Worm (Caenorhabditis elegans) whole organism, L4 larva: Measurements from ENCODE around the gene srx-112.

Source experiments
- F10B5.3 ChIP-seq: sonication (generic microtip); optimal IDR thresholded peaks from 2 replicates; lab custom pipeline; 2016; ENCODE audit warnings: mild to moderate bottlenecking, missing genetic modification characterization, missing compliant biosample characterization
- T26A8.4 ChIP-seq: fragments of 200-800 bp; sonication (Bioruptor generic); IDR thresholded peaks from 2 replicates; pipeline ENCODE4 v1.3.6; 2022; ENCODE audit warnings: missing genetic modification characterization, missing compliant biosample characterization
- ZK337.2 ChIP-seq: fragments of 200-800 bp; sonication (Bioruptor generic); IDR thresholded peaks from 2 replicates; pipeline ENCODE4 v1.3.6; 2022; ENCODE audit warnings: missing genetic modification reagents, missing genetic modification characterization, missing compliant biosample characterization
- ZK546.5 ChIP-seq, 2 experiments: sonication (generic microtip); optimal IDR thresholded peaks; 2 replicates each; lab custom pipeline; 2017; ENCODE audit warnings: missing biosample characterization in 2 of 2, missing genetic modification characterization in 2 of 2
- aha-1 ChIP-seq: fragments of 150-350 bp; peaks from one replicate; lab custom pipeline; 2014; ENCODE audit warnings: missing biosample characterization, missing genetic modification characterization
- aly-2 ChIP-seq: sonication (generic microtip); optimal IDR thresholded peaks from 2 replicates; lab custom pipeline; 2018; ENCODE audit warnings: missing biosample characterization, missing genetic modification characterization
- ama-1 ChIP-seq: fragments of 150-350 bp; optimal IDR thresholded peaks from 2 replicates; lab custom pipeline; 2014; ENCODE audit warnings: inconsistent platforms, mixed read lengths
- ceh-32 ChIP-seq: sonication (generic microtip); optimal IDR thresholded peaks from 2 replicates; lab custom pipeline; 2016; ENCODE audit warnings: mild to moderate bottlenecking, missing genetic modification characterization, missing compliant biosample characterization; ENCODE audit not compliant: poor library complexity
- ces-1 ChIP-seq: fragments of 150-350 bp; sonication (generic microtip); optimal IDR thresholded peaks from 4 replicates; lab custom pipeline; 2014; ENCODE audit warnings: missing biosample characterization, missing genetic modification reagents, missing genetic modification characterization
- cey-2 ChIP-seq: sonication (generic microtip); optimal IDR thresholded peaks from 3 replicates; lab custom pipeline; 2017; ENCODE audit warnings: missing genetic modification characterization, mild to moderate bottlenecking, missing compliant biosample characterization, antibody characterized with exemption, borderline replicate concordance; ENCODE audit not compliant: insufficient read depth
- daf-16 ChIP-seq, 3 experiments: sonication (generic microtip); optimal IDR thresholded peaks; 2 replicates each; lab custom pipeline; 2016 to 2017; ENCODE audit warnings: missing genetic modification characterization in 3 of 3, missing genetic modification reagents in 3 of 3, mild to moderate bottlenecking in 2 of 3, missing compliant biosample characterization in 2 of 3, missing biosample characterization in 1 of 3, moderate library complexity in 1 of 3
- dmd-8 ChIP-seq: fragments of 200-800 bp; sonication (Bioruptor generic); IDR thresholded peaks from 2 replicates; pipeline ENCODE4 v1.3.6; 2022; ENCODE audit warnings: missing genetic modification characterization, missing compliant biosample characterization
- egl-27 ChIP-seq: sonication (generic microtip); optimal IDR thresholded peaks from 3 replicates; lab custom pipeline; 2017; ENCODE audit warnings: missing biosample characterization, missing genetic modification reagents, missing genetic modification characterization
- egl-43 ChIP-seq: fragments of 200-800 bp; sonication (Bioruptor generic); IDR thresholded peaks from 2 replicates; pipeline ENCODE4 v1.3.6; 2022; ENCODE audit warnings: missing genetic modification reagents, missing genetic modification characterization, missing compliant biosample characterization
- fos-1 ChIP-seq: fragments of 150-350 bp; optimal IDR thresholded peaks from 2 replicates; lab custom pipeline; 2014; ENCODE audit warnings: missing biosample characterization, missing genetic modification characterization
- gei-8 ChIP-seq: fragments of 200-800 bp; sonication (Bioruptor generic); optimal IDR thresholded peaks from 2 replicates; lab custom pipeline; 2018; ENCODE audit warnings: mild to moderate bottlenecking, missing genetic modification characterization, missing compliant biosample characterization
- hif-1 ChIP-seq, 2 experiments: sonication (generic microtip); optimal IDR thresholded peaks; 2 replicates each; lab custom pipeline; 2016 to 2017; ENCODE audit warnings: missing compliant biosample characterization in 2 of 2, missing genetic modification characterization in 2 of 2, missing genetic modification reagents in 2 of 2, missing genotype in 2 of 2, mild to moderate bottlenecking in 1 of 2
- hlh-11 ChIP-seq: fragments of 200-800 bp; sonication (Bioruptor generic); optimal IDR thresholded peaks from 2 replicates; lab custom pipeline; 2018; ENCODE audit warnings: mild to moderate bottlenecking, missing genetic modification characterization, missing compliant biosample characterization
- hmg-1.1 ChIP-seq: fragments of 200-800 bp; sonication (Bioruptor generic); IDR thresholded peaks from 2 replicates; pipeline ENCODE4 v1.3.6; 2022; ENCODE audit warnings: missing genetic modification reagents, missing genetic modification characterization, missing compliant biosample characterization
- lin-15B ChIP-seq: fragments of 150-350 bp; sonication (generic microtip); optimal IDR thresholded peaks from 3 replicates; lab custom pipeline; 2014; ENCODE audit warnings: missing biosample characterization, missing genetic modification characterization
- mdl-1 ChIP-seq, 2 experiments: fragments of 150-350 bp in 1 of 2; sonication (generic microtip) in 1 of 2; optimal IDR thresholded peaks; 2 replicates each; lab custom pipeline; 2014 to 2017; ENCODE audit warnings: missing biosample characterization in 2 of 2, missing genetic modification characterization in 2 of 2
- mes-2 ChIP-seq: sonication (generic microtip); optimal IDR thresholded peaks from 2 replicates; lab custom pipeline; 2016; ENCODE audit warnings: missing genotype, mild to moderate bottlenecking, missing genetic modification characterization, missing compliant biosample characterization; ENCODE audit not compliant: poor library complexity, severe bottlenecking
- mxl-2 ChIP-seq: fragments of 200-800 bp; sonication (Bioruptor generic); conservative IDR thresholded peaks from 2 replicates; pipeline ENCODE4 v1.3.6; 2022; ENCODE audit warnings: missing genetic modification reagents, missing genetic modification characterization, missing compliant biosample characterization
- nhr-41 ChIP-seq: fragments of 200-800 bp; sonication (Bioruptor generic); IDR thresholded peaks from 2 replicates; pipeline ENCODE4 v1.3.6; 2022; ENCODE audit warnings: missing genetic modification reagents, missing genetic modification characterization, missing compliant biosample characterization
- nhr-76 ChIP-seq: fragments of 150-350 bp; optimal IDR thresholded peaks from 2 replicates; lab custom pipeline; 2014; ENCODE audit warnings: missing biosample characterization, missing genetic modification characterization
- nhr-77 ChIP-seq: fragments of 150-350 bp; optimal IDR thresholded peaks from 2 replicates; lab custom pipeline; 2014; ENCODE audit warnings: missing biosample characterization, missing genetic modification characterization
- pha-4 ChIP-seq, 2 experiments: fragments of 150-350 bp in 1 of 2; fragments of 200-800 bp in 1 of 2; sonication (Bioruptor generic) in 1 of 2; IDR thresholded peaks in 1 of 2; optimal IDR thresholded peaks in 1 of 2; 2 replicates each; pipeline versions ENCODE4 v1.3.6 to Lab custom; 2014 to 2022; ENCODE audit warnings: missing genetic modification characterization in 2 of 2, missing genetic modification reagents in 2 of 2, missing biosample characterization in 1 of 2, missing compliant biosample characterization in 1 of 2
- pqm-1 ChIP-seq: sonication (generic microtip); optimal IDR thresholded peaks from 2 replicates; lab custom pipeline; 2017; ENCODE audit warnings: missing biosample characterization, missing genetic modification characterization
- rbr-2 ChIP-seq: sonication (generic microtip); optimal IDR thresholded peaks from 2 replicates; lab custom pipeline; 2016; ENCODE audit warnings: missing genotype, missing genetic modification characterization, missing compliant biosample characterization
- tra-1 ChIP-seq: fragments of 200-800 bp; sonication (Bioruptor generic); IDR thresholded peaks from 2 replicates; pipeline ENCODE4 v1.3.6; 2022; ENCODE audit warnings: missing genetic modification reagents, missing genetic modification characterization, missing compliant biosample characterization
- unc-62 ChIP-seq, 3 experiments: fragments of 150-350 bp in 1 of 3; sonication (generic microtip); optimal IDR thresholded peaks in 2 of 3; peaks in 1 of 3; 1 replicate in 1 of 3; 2 replicates in 2 of 3; lab custom pipeline; 2014 to 2017; ENCODE audit warnings: missing biosample characterization in 3 of 3, missing genetic modification characterization in 3 of 3, missing genetic modification reagents in 3 of 3, missing genotype in 1 of 3
- vab-7 ChIP-seq: fragments of 200-800 bp; sonication (Bioruptor generic); IDR thresholded peaks from 2 replicates; pipeline ENCODE4 v1.3.6; 2022; ENCODE audit warnings: missing genetic modification reagents, missing genetic modification characterization, missing compliant biosample characterization
- zag-1 ChIP-seq: fragments of 150-350 bp; optimal IDR thresholded peaks from 2 replicates; lab custom pipeline; 2014; ENCODE audit warnings: missing biosample characterization, missing genetic modification characterization
- zip-2 ChIP-seq: fragments of 150-350 bp; optimal IDR thresholded peaks from 2 replicates; lab custom pipeline; 2014; ENCODE audit warnings: missing biosample characterization, missing genetic modification characterization
- ztf-11 ChIP-seq: fragments of 150-350 bp; optimal IDR thresholded peaks from 2 replicates; lab custom pipeline; 2014; ENCODE audit warnings: missing biosample characterization, missing genetic modification characterization

The srx-112 gene

ce11 chrII:3739647-3740046, 24.7 kb downstream of the srx-112 start, which contains the start of gene F12E12.2:
TSS of gene F12E12.2 (plus strand) at chrII:3739947.
- TF ChIP-seq cey-2 (no peak), unc-62 (GFP tag; optimal IDR thresholded peaks at IDR 0.05 in 1 of 2; lab: Kevin White, UChicago) (no peak), unc-62 (tag; optimal IDR thresholded peaks at IDR 0.05; lab: Kevin White, UChicago) (no peak), aly-2 (tag; lab: Kevin White, UChicago) (no peak), F10B5.3 (tag; lab: Kevin White, UChicago) (no peak), ceh-32 (tag; lab: Kevin White, UChicago) (no peak), T26A8.4 (GFP tag; lab: Robert Waterston, UW) (no peak), mes-2 (tag; lab: Kevin White, UChicago) (no peak), nhr-41 (GFP tag; lab: Robert Waterston, UW) (no peak), fos-1 (tag; lab: Kevin White, UChicago) (no peak), nhr-77 (tag; lab: Kevin White, UChicago) (no peak), rbr-2 (tag; lab: Kevin White, UChicago) (no peak), gei-8 (GFP tag; lab: Kevin White, UChicago) (no peak)

DNA sequence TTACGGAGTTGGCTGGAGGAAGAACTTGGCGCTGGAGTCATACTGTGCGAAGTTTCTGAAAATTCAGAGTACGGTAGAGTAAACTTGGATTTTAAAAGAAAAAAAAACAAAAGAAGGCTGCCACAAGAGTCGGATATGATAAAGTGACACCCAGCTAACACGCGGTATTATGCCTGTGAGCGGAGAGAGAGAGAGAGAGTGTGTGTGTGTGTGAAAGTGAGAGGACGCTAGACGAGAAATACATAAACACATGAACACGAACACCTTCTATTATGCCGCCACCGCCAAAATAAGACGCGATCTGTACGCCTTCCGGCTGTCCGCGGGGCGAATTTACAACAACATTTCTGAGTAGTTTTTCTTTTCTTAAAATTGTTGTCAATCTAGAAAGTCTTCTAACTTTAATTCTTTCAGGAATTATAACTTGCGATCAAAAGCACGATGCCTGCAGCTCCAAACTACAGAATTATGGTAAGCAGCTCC, 27.5 kb downstream of the srx-112 start, which contains the start of gene F12E12.6:
TSS of gene F12E12.6 (minus strand) at position 51 of the 483 bp plus-strand sequence.
- TF ChIP-seq egl-27 (tag; lab: Kevin White, UChicago) (no peak), vab-7 (no peak), ZK337.2 (GFP tag; lab: Robert Waterston, UW) (no peak), aly-2 (tag; lab: Kevin White, UChicago) (no peak), egl-43 (GFP tag; lab: Robert Waterston, UW) (no peak), rbr-2 (tag; lab: Kevin White, UChicago) (no peak), aha-1 (tag; lab: Kevin White, UChicago) (no peak), zip-2 (tag; lab: Kevin White, UChicago) (no peak), tra-1 (GFP tag; lab: Robert Waterston, UW) (no peak), daf-16 (GFP tag; optimal IDR thresholded peaks at IDR 0.05; lab: Kevin White, UChicago) (no peak), daf-16 (tag; optimal IDR thresholded peaks at IDR 0.05; lab: Kevin White, UChicago) (no peak), mdl-1 (tag; optimal IDR thresholded peaks at IDR 0.05; lab: Kevin White, UChicago) (no peak), lin-15B (tag; lab: Kevin White, UChicago) (no peak)

ce11 chrII:3731723-3732122, 32.7 kb downstream of the srx-112 start, which contains the start of the genes sdz-12 and bath-31:
TSS of gene sdz-12 (minus strand) at chrII:3731823.
TSS of gene bath-31 (plus strand) at chrII:3731973.
- TF ChIP-seq ama-1 (lab: Kevin White, UChicago) (no peak), nhr-76 (tag; lab: Kevin White, UChicago) (no peak), ces-1 (GFP tag; lab: Kevin White, UChicago) (no peak), dmd-8 (GFP tag; lab: Robert Waterston, UW) (no peak), pqm-1 (tag; lab: Kevin White, UChicago) (no peak), aly-2 (tag; lab: Kevin White, UChicago) (no peak), hif-1 (tag; optimal IDR thresholded peaks at IDR 0.05; lab: Kevin White, UChicago) (no peak), pha-4 (GFP tag; IDR thresholded peaks at IDR 0.05; lab: Robert Waterston, UW) (no peak), pha-4 (tag; optimal IDR thresholded peaks at IDR 0.05; lab: Kevin White, UChicago) (no peak), zag-1 (tag; lab: Kevin White, UChicago) (no peak), nhr-77 (tag; lab: Kevin White, UChicago) (no peak), mxl-2 (GFP tag; lab: Robert Waterston, UW) (no peak), hmg-1.1 (no peak)

DNA sequence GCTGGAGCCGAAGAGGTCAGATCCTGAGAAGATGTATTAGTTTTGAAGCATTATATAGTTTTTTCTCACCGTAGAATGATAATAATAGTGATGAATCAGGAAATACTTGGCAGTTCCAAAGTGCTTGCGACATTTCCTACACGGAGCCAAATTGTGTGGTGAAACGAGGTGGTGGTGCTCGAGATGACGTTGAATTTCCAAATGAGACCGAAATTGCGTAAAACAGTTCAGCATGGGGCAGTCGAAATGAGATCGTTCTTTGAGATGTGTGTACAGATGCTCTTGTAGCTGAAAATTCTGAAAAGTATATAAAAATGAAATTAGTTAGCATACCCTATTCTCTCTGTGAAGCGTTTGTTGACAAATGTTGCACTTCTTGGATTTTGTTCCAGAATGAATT, 36.4 kb downstream of the srx-112 start, which contains the start of gene C46E10.8:
TSS of gene C46E10.8 (minus strand) at position 101 of the 400 bp plus-strand sequence.
- TF ChIP-seq hmg-1.1 (no peak), hlh-11 (tag; lab: Kevin White, UChicago) (no peak), ztf-11 (tag; lab: Kevin White, UChicago) (no peak), unc-62 (GFP tag; optimal IDR thresholded peaks at IDR 0.05 in 1 of 2; lab: Kevin White, UChicago) (peak in 1 of 2 experiments; percentile 28), unc-62 (tag; optimal IDR thresholded peaks at IDR 0.05; lab: Kevin White, UChicago) (no peak), ZK546.5 (tag; optimal IDR thresholded peaks at IDR 0.05; lab: Kevin White, UChicago) (no peak)
- TF ChIP-seq, all 104 proteins: peak for 1
